Worm (Caenorhabditis elegans) whole organism, L4 larva: ENCODE data around the gene mca-1.

Experiments used
- F37D6.2 ChIP-seq: sonication (generic microtip); optimal IDR thresholded peaks from 2 replicates; lab custom pipeline; 2016; ENCODE audit warnings: mild to moderate bottlenecking, missing genetic modification characterization, missing compliant biosample characterization
- F49E8.2 ChIP-seq: sonication (generic microtip); optimal IDR thresholded peaks from 2 replicates; lab custom pipeline; 2016; ENCODE audit warnings: missing compliant biosample characterization, mild to moderate bottlenecking, missing genetic modification characterization, borderline replicate concordance
- R02D3.7 ChIP-seq: fragments of 150-350 bp; sonication (generic microtip); optimal IDR thresholded peaks from 3 replicates; lab custom pipeline; 2014; ENCODE audit warnings: missing biosample characterization, missing genetic modification characterization
- T20F7.1 ChIP-seq: fragments of 200-800 bp; sonication (Bioruptor generic); optimal IDR thresholded peaks from 2 replicates; lab custom pipeline; 2018; ENCODE audit warnings: mild to moderate bottlenecking, missing genetic modification characterization, missing compliant biosample characterization
- T26A8.4 ChIP-seq: fragments of 200-800 bp; sonication (Bioruptor generic); IDR thresholded peaks from 2 replicates; pipeline ENCODE4 v1.3.6; 2022; ENCODE audit warnings: missing genetic modification characterization, missing compliant biosample characterization
- Y75B8A.6 ChIP-seq: fragments of 200-800 bp; sonication (Bioruptor generic); IDR thresholded peaks from 2 replicates; pipeline ENCODE4 v1.3.6; 2022; ENCODE audit warnings: missing genetic modification reagents, missing genetic modification characterization, missing compliant biosample characterization
- ZK337.2 ChIP-seq: fragments of 200-800 bp; sonication (Bioruptor generic); IDR thresholded peaks from 2 replicates; pipeline ENCODE4 v1.3.6; 2022; ENCODE audit warnings: missing genetic modification reagents, missing genetic modification characterization, missing compliant biosample characterization
- aha-1 ChIP-seq: fragments of 150-350 bp; peaks from one replicate; lab custom pipeline; 2014; ENCODE audit warnings: missing biosample characterization, missing genetic modification characterization
- arid-1 ChIP-seq: fragments of 200-800 bp; sonication (Bioruptor generic); conservative IDR thresholded peaks from 2 replicates; pipeline ENCODE4 v1.3.6; 2022; ENCODE audit warnings: missing genetic modification reagents, missing genetic modification characterization, missing compliant biosample characterization
- ceh-28 ChIP-seq: fragments of 150-350 bp; optimal IDR thresholded peaks from 2 replicates; lab custom pipeline; 2014; ENCODE audit warnings: missing biosample characterization, missing genetic modification reagents, missing genetic modification characterization
- ceh-32 ChIP-seq: sonication (generic microtip); optimal IDR thresholded peaks from 2 replicates; lab custom pipeline; 2016; ENCODE audit warnings: mild to moderate bottlenecking, missing genetic modification characterization, missing compliant biosample characterization; ENCODE audit not compliant: poor library complexity
- cey-2 ChIP-seq: sonication (generic microtip); optimal IDR thresholded peaks from 3 replicates; lab custom pipeline; 2017; ENCODE audit warnings: missing genetic modification characterization, mild to moderate bottlenecking, missing compliant biosample characterization, antibody characterized with exemption, borderline replicate concordance; ENCODE audit not compliant: insufficient read depth
- ctbp-1 ChIP-seq: fragments of 200-800 bp; sonication (Bioruptor generic); IDR thresholded peaks from 2 replicates; pipeline ENCODE4 v1.3.6; 2022; ENCODE audit warnings: missing genetic modification reagents, missing genetic modification characterization, missing compliant biosample characterization
- daf-12 ChIP-seq: fragments of 150-350 bp; optimal IDR thresholded peaks from 2 replicates; lab custom pipeline; 2014; ENCODE audit warnings: missing biosample characterization, missing genetic modification reagents, missing genetic modification characterization
- daf-16 ChIP-seq, 3 experiments: sonication (generic microtip); optimal IDR thresholded peaks; 2 replicates each; lab custom pipeline; 2016 to 2017; ENCODE audit warnings: missing genetic modification characterization in 3 of 3, missing genetic modification reagents in 3 of 3, mild to moderate bottlenecking in 2 of 3, missing compliant biosample characterization in 2 of 3, missing biosample characterization in 1 of 3, moderate library complexity in 1 of 3
- daf-19 ChIP-seq: fragments of 200-800 bp; sonication (Bioruptor generic); conservative IDR thresholded peaks from 2 replicates; pipeline ENCODE4 v1.3.6; 2022; ENCODE audit warnings: missing genetic modification characterization, missing compliant biosample characterization
- dmd-6 ChIP-seq: fragments of 200-800 bp; sonication (Bioruptor generic); IDR thresholded peaks from 2 replicates; pipeline ENCODE4 v1.3.6; 2022; ENCODE audit warnings: missing genetic modification reagents, missing genetic modification characterization, missing compliant biosample characterization
- dmd-8 ChIP-seq: fragments of 200-800 bp; sonication (Bioruptor generic); IDR thresholded peaks from 2 replicates; pipeline ENCODE4 v1.3.6; 2022; ENCODE audit warnings: missing genetic modification characterization, missing compliant biosample characterization
- dmd-9 ChIP-seq: fragments of 200-800 bp; sonication (Bioruptor generic); IDR thresholded peaks from 2 replicates; pipeline ENCODE4 v1.3.6; 2022; ENCODE audit warnings: missing genetic modification reagents, missing genetic modification characterization, missing compliant biosample characterization
- duxl-1 ChIP-seq: sonication (generic microtip); optimal IDR thresholded peaks from 2 replicates; lab custom pipeline; 2016; ENCODE audit warnings: mild to moderate bottlenecking, missing genetic modification characterization, moderate library complexity, missing compliant biosample characterization; ENCODE audit not compliant: poor library complexity
- dve-1 ChIP-seq: sonication (generic microtip); optimal IDR thresholded peaks from 2 replicates; lab custom pipeline; 2017; ENCODE audit warnings: antibody characterized with exemption, mild to moderate bottlenecking, missing genetic modification characterization, missing compliant biosample characterization; ENCODE audit not compliant: insufficient read depth
- fkh-10 ChIP-seq: fragments of 150-350 bp; optimal IDR thresholded peaks from 2 replicates; lab custom pipeline; 2014; ENCODE audit warnings: missing biosample characterization, missing genetic modification reagents, missing genetic modification characterization
- gei-8 ChIP-seq: fragments of 200-800 bp; sonication (Bioruptor generic); optimal IDR thresholded peaks from 2 replicates; lab custom pipeline; 2018; ENCODE audit warnings: mild to moderate bottlenecking, missing genetic modification characterization, missing compliant biosample characterization
- hif-1 ChIP-seq, 2 experiments: sonication (generic microtip); optimal IDR thresholded peaks; 2 replicates each; lab custom pipeline; 2016 to 2017; ENCODE audit warnings: missing compliant biosample characterization in 2 of 2, missing genetic modification characterization in 2 of 2, missing genetic modification reagents in 2 of 2, missing genotype in 2 of 2, mild to moderate bottlenecking in 1 of 2
- hlh-11 ChIP-seq: fragments of 200-800 bp; sonication (Bioruptor generic); optimal IDR thresholded peaks from 2 replicates; lab custom pipeline; 2018; ENCODE audit warnings: mild to moderate bottlenecking, missing genetic modification characterization, missing compliant biosample characterization
- hlh-30 ChIP-seq: sonication (generic microtip); optimal IDR thresholded peaks from 2 replicates; lab custom pipeline; 2017; ENCODE audit warnings: antibody characterized with exemption, mild to moderate bottlenecking, missing genetic modification characterization, missing compliant biosample characterization; ENCODE audit not compliant: insufficient read depth
- lin-13 ChIP-seq: fragments of 150-350 bp; optimal IDR thresholded peaks from 2 replicates; lab custom pipeline; 2014; ENCODE audit warnings: missing biosample characterization, missing genetic modification reagents, missing genetic modification characterization
- lin-29 ChIP-seq: fragments of 200-800 bp; sonication (Bioruptor generic); IDR thresholded peaks from 2 replicates; pipeline ENCODE4 v1.3.6; 2022; ENCODE audit warnings: missing genetic modification reagents, missing genetic modification characterization, missing compliant biosample characterization
- lin-39 ChIP-seq: fragments of 150-350 bp; optimal IDR thresholded peaks from 2 replicates; lab custom pipeline; 2014; ENCODE audit warnings: missing biosample characterization, missing genetic modification reagents, missing genetic modification characterization
- madf-9 ChIP-seq: fragments of 200-800 bp; sonication (Bioruptor generic); conservative IDR thresholded peaks from 2 replicates; pipeline ENCODE4 v1.3.6; 2022; ENCODE audit warnings: missing genetic modification reagents, missing genetic modification characterization, missing compliant biosample characterization
- mxl-3 ChIP-seq: fragments of 200-800 bp; sonication (Bioruptor generic); optimal IDR thresholded peaks from 2 replicates; lab custom pipeline; 2018; ENCODE audit warnings: mild to moderate bottlenecking, missing genetic modification characterization, missing compliant biosample characterization
- tra-1 ChIP-seq: fragments of 200-800 bp; sonication (Bioruptor generic); IDR thresholded peaks from 2 replicates; pipeline ENCODE4 v1.3.6; 2022; ENCODE audit warnings: missing genetic modification reagents, missing genetic modification characterization, missing compliant biosample characterization
- unc-130 ChIP-seq: sonication (generic microtip); optimal IDR thresholded peaks from 2 replicates; lab custom pipeline; 2016; ENCODE audit warnings: missing genetic modification reagents, missing genetic modification characterization, missing compliant biosample characterization
- zfp-2 ChIP-seq: sonication (generic microtip); optimal IDR thresholded peaks from 2 replicates; lab custom pipeline; 2016; ENCODE audit warnings: mild to moderate bottlenecking, missing genetic modification characterization, missing compliant biosample characterization
- zfp-3 ChIP-seq: fragments of 200-800 bp; sonication (Bioruptor generic); conservative IDR thresholded peaks from 2 replicates; pipeline ENCODE4 v1.3.6; 2022; ENCODE audit warnings: missing genetic modification reagents, missing genetic modification characterization, missing compliant biosample characterization
- zip-11 ChIP-seq: fragments of 200-800 bp; sonication (Bioruptor generic); IDR thresholded peaks from 2 replicates; pipeline ENCODE4 v1.3.6; 2022; ENCODE audit warnings: missing genetic modification characterization, missing compliant biosample characterization
- zip-2 ChIP-seq: fragments of 150-350 bp; optimal IDR thresholded peaks from 2 replicates; lab custom pipeline; 2014; ENCODE audit warnings: missing biosample characterization, missing genetic modification characterization

Gene mca-1

ce11 chrIV:9624275-9624674 lies 10.5 kb downstream of the mca-1 start, which contains the start of gene W09C2.8:
Gene W09C2.8 (minus strand): TSS chrIV:9624375.
- TF ChIP-seq dmd-8 (GFP tag; lab: Robert Waterston, UW): no peak
- no peak for TF ChIP-seq ceh-32 (tag; lab: Kevin White, UChicago)
- no peak for TF ChIP-seq lin-29
- no peak for TF ChIP-seq T26A8.4 (GFP tag; lab: Robert Waterston, UW)
- no peak for TF ChIP-seq zip-2 (tag; lab: Kevin White, UChicago)
- no peak for TF ChIP-seq zfp-3 (GFP tag; lab: Robert Waterston, UW)
- no peak for TF ChIP-seq cey-2 (tag; lab: Kevin White, UChicago)
- TF ChIP-seq aha-1 (tag; lab: Kevin White, UChicago): no peak
- no peak for TF ChIP-seq arid-1
- TF ChIP-seq unc-130: no peak
- no peak for TF ChIP-seq Y75B8A.6 (GFP tag; lab: Robert Waterston, UW)
- no peak for TF ChIP-seq ceh-28 (tag; lab: Kevin White, UChicago)
- no peak for TF ChIP-seq daf-16 (GFP tag; optimal IDR thresholded peaks at IDR 0.05; lab: Kevin White, UChicago)
- no peak for TF ChIP-seq daf-16 (tag; optimal IDR thresholded peaks at IDR 0.05; lab: Kevin White, UChicago)
- no peak for TF ChIP-seq mxl-3 (GFP tag; lab: Kevin White, UChicago)
- no peak for TF ChIP-seq T20F7.1 (GFP tag; lab: Kevin White, UChicago)
- no peak for TF ChIP-seq dmd-6
- no peak for TF ChIP-seq duxl-1 (tag; lab: Kevin White, UChicago)
- TF ChIP-seq hlh-11 (tag; lab: Kevin White, UChicago): no peak
- TF ChIP-seq F49E8.2 (tag; lab: Kevin White, UChicago): no peak
- TF ChIP-seq daf-12: no peak

- TF ChIP-seq hif-1 (tag; optimal IDR thresholded peaks at IDR 0.05; lab: Kevin White, UChicago): no peak
- no peak for TF ChIP-seq F37D6.2 (tag; lab: Kevin White, UChicago)
- TF ChIP-seq lin-13 (GFP tag; lab: Kevin White, UChicago): no peak
- TF ChIP-seq dmd-6: no peak
- no peak for TF ChIP-seq ZK337.2
- TF ChIP-seq zfp-2: no peak
- no peak for TF ChIP-seq hlh-11 (tag; lab: Kevin White, UChicago)
- TF ChIP-seq aha-1 (tag; lab: Kevin White, UChicago): no peak
- no peak for TF ChIP-seq madf-9 (GFP tag; lab: Robert Waterston, UW)
- no peak for TF ChIP-seq cey-2 (tag; lab: Kevin White, UChicago)
- no peak for TF ChIP-seq T26A8.4 (GFP tag; lab: Robert Waterston, UW)
Observed at ce11 chrIV:9623269-9623668, 11.5 kb downstream of the mca-1 start, which contains the start of gene W09C2.9. Gene W09C2.9 (minus strand): TSS chrIV:9623369.

ce11 chrIV:9622272-9622671 lies 12.5 kb downstream of the mca-1 start, which contains the start of gene W09C2.7:
Gene W09C2.7 (minus strand): TSS chrIV:9622372.
- no peak for TF ChIP-seq T26A8.4 (GFP tag; lab: Robert Waterston, UW)
- TF ChIP-seq zip-2 (tag; lab: Kevin White, UChicago): no peak
- TF ChIP-seq tra-1 (GFP tag; lab: Robert Waterston, UW): no peak
- TF ChIP-seq dve-1: no peak
- TF ChIP-seq ctbp-1 (GFP tag; lab: Robert Waterston, UW): no peak
- TF ChIP-seq hlh-30 (tag; lab: Kevin White, UChicago): no peak
- no peak for TF ChIP-seq lin-39 (tag; lab: Kevin White, UChicago)
- TF ChIP-seq dmd-9: no peak
- no peak for TF ChIP-seq R02D3.7 (tag; lab: Kevin White, UChicago)
- no peak for TF ChIP-seq gei-8 (GFP tag; lab: Kevin White, UChicago)
- TF ChIP-seq unc-130: no peak
- TF ChIP-seq lin-29: no peak
- no peak for TF ChIP-seq daf-12
- no peak for TF ChIP-seq zip-11 (GFP tag; lab: Robert Waterston, UW)
- no peak for TF ChIP-seq fkh-10
- TF ChIP-seq hlh-11 (tag; lab: Kevin White, UChicago): no peak
- TF ChIP-seq T20F7.1 (GFP tag; lab: Kevin White, UChicago): no peak
- TF ChIP-seq daf-19: no peak
